Fruit fly (Drosophila melanogaster): ENCODE results near the gene Ulp1.

DNA sequence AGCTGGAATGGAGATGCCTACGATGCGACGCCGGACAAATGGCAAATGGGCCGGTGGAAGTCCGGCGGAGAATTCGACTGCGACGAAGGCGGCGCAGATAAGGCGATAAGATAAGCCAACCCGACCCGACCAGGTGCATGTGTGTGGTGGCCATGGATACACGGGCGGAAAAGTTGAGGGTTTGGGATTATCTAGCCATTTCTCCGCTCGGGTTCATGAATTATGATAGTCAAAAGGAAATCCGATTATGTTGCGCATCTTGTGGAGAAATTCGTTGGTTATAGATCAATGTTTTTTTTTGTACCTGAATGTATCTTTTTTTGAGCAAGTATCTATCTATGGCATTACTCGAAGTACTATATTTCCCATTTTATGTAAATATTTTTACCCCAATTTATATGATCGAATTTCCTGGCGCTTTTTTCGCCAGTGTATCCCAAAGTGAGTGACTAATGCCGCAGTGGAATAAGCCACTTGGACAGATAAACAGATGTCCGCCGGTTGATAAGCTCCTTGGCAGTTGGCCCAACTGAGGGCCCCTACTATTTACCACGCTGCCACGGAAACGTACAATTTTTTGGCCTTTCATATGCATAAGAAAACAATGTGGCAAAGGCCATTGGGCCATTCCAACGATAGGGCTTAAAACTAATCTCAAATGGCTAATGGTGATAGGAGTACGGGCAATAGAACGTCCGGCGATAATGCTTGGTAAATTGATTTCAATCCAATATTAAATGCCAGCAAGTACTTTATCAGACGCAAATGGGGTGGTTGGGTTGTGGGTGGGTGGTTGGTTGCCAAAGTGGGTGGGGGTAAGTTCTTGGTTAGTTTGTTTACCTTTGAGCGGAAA lies 39.4 kb upstream of the Ulp1 start, which contains the start of gene CG7992:
- TF ChIP-seq Dfd (GFP tag; optimal IDR thresholded peaks at IDR 0.05) (no peak), Vsx2 (GFP tag; optimal IDR thresholded peaks at IDR 0.05; ENCODE audit: partially characterized antibody) (no peak), br (GFP tag; optimal IDR thresholded peaks at IDR 0.05) (peak; percentile 55), foxo (GFP tag; optimal IDR thresholded peaks at IDR 0.05) (peak in 1 of 2 experiments; percentile 79), Myc (optimal IDR thresholded peaks at IDR 0.05) (no peak), Rel (GFP tag; optimal IDR thresholded peaks at IDR 0.05) (no peak), Rel (tag; optimal IDR thresholded peaks at IDR 0.05) (no peak), OdsH (GFP tag; optimal IDR thresholded peaks at IDR 0.05) (peak; percentile 66), ey (GFP tag; optimal IDR thresholded peaks at IDR 0.05) (peak; percentile 66), sv (GFP tag; optimal IDR thresholded peaks at IDR 0.05) (peak; percentile 29), HLH106 (tag; optimal IDR thresholded peaks at IDR 0.05) (peak; percentile 34)
